Fruit fly (Drosophila melanogaster) Kc167 (cell line): ENCODE measurements around the gene CG43693.

Experiments used
- Myc ChIP-seq: fragments of >200 bp; optimal IDR thresholded peaks from 2 replicates; lab custom pipeline; 2017; ENCODE audit warnings: missing external identifiers
- insv ChIP-seq: fragments of >200 bp; optimal IDR thresholded peaks from 3 replicates; lab custom pipeline; 2018; ENCODE audit warnings: missing external identifiers

dm6 chr3L:10989305-10989704, 61.9 kb downstream of the CG43693 start:
- TF ChIP-seq Myc: no peak
- no peak for TF ChIP-seq insv
